Worm (Caenorhabditis elegans) whole organism, mixed stage, embryonic: ENCODE measurements around the gene srlf-31.

Source experiments
- bed-3 ChIP-seq: fragments of 200-800 bp; sonication (Bioruptor generic); optimal IDR thresholded peaks from 3 replicates; lab custom pipeline; 2018; ENCODE audit warnings: mild to moderate bottlenecking, missing genetic modification characterization, moderate library complexity, missing compliant biosample characterization
- blmp-1 ChIP-seq: fragments of 150-350 bp; optimal IDR thresholded peaks from 2 replicates; lab custom pipeline; 2014; ENCODE audit warnings: missing biosample characterization, missing genetic modification characterization
- ceh-39 ChIP-seq: fragments of 150-350 bp; optimal IDR thresholded peaks from 2 replicates; lab custom pipeline; 2014; ENCODE audit warnings: missing biosample characterization, missing genetic modification characterization
- ceh-43 ChIP-seq: fragments of 200-800 bp; sonication (Bioruptor generic); optimal IDR thresholded peaks from 2 replicates; lab custom pipeline; 2018; ENCODE audit warnings: mild to moderate bottlenecking, missing genetic modification characterization, moderate library complexity, missing compliant biosample characterization
- ceh-83 ChIP-seq: fragments of 200-800 bp; sonication (Bioruptor generic); optimal IDR thresholded peaks from 2 replicates; lab custom pipeline; 2018; ENCODE audit warnings: mild to moderate bottlenecking, missing genetic modification characterization, missing compliant biosample characterization
- ces-1 ChIP-seq: fragments of 150-350 bp; optimal IDR thresholded peaks from 2 replicates; lab custom pipeline; 2014; ENCODE audit warnings: missing biosample characterization, missing genetic modification reagents, missing genetic modification characterization
- cnd-1 ChIP-seq: fragments of 200-800 bp; sonication (Bioruptor generic); optimal IDR thresholded peaks from 2 replicates; lab custom pipeline; 2018; ENCODE audit warnings: mild to moderate bottlenecking, missing genetic modification characterization, missing compliant biosample characterization
- drap-1 ChIP-seq: fragments of 200-800 bp; sonication (Bioruptor generic); optimal IDR thresholded peaks from 3 replicates; lab custom pipeline; 2018; ENCODE audit warnings: mild to moderate bottlenecking, missing genetic modification characterization, missing compliant biosample characterization
- elt-1 ChIP-seq: sonication (generic microtip); optimal IDR thresholded peaks from 2 replicates; lab custom pipeline; 2017; ENCODE audit warnings: missing genetic modification characterization, mild to moderate bottlenecking, missing compliant biosample characterization, antibody characterized with exemption, moderate library complexity, borderline replicate concordance; ENCODE audit not compliant: insufficient read depth
- elt-3 ChIP-seq: fragments of 150-350 bp; optimal IDR thresholded peaks from 2 replicates; lab custom pipeline; 2014; ENCODE audit warnings: missing biosample characterization, missing genetic modification characterization
- flh-1 ChIP-seq: fragments of 200-800 bp; sonication (Bioruptor generic); optimal IDR thresholded peaks from 2 replicates; lab custom pipeline; 2018; ENCODE audit warnings: mild to moderate bottlenecking, missing genetic modification characterization, moderate library complexity, missing compliant biosample characterization
- ham-2 ChIP-seq: fragments of 200-800 bp; sonication (Bioruptor generic); optimal IDR thresholded peaks from 2 replicates; lab custom pipeline; 2018; ENCODE audit warnings: mild to moderate bottlenecking, missing genetic modification characterization, missing compliant biosample characterization
- hlh-1 ChIP-seq: fragments of 150-350 bp; optimal IDR thresholded peaks from 2 replicates; lab custom pipeline; 2014; ENCODE audit warnings: missing biosample characterization, missing genetic modification reagents, missing genetic modification characterization
- lin-13 ChIP-seq: fragments of 150-350 bp; optimal IDR thresholded peaks from 2 replicates; lab custom pipeline; 2014; ENCODE audit warnings: missing biosample characterization, missing genetic modification characterization
- lin-32 ChIP-seq: fragments of 200-800 bp; sonication (Bioruptor generic); optimal IDR thresholded peaks from 2 replicates; lab custom pipeline; 2018; ENCODE audit warnings: mild to moderate bottlenecking, missing genetic modification characterization, missing compliant biosample characterization
- lsy-2 ChIP-seq: fragments of 150-350 bp; optimal IDR thresholded peaks from 2 replicates; lab custom pipeline; 2014; ENCODE audit warnings: missing biosample characterization, missing genetic modification characterization
- mab-5 ChIP-seq: fragments of 150-350 bp; optimal IDR thresholded peaks from 2 replicates; lab custom pipeline; 2014; ENCODE audit warnings: missing biosample characterization, missing genetic modification characterization
- mep-1 ChIP-seq: fragments of 150-350 bp; optimal IDR thresholded peaks from 2 replicates; lab custom pipeline; 2017; ENCODE audit warnings: missing biosample characterization, missing genetic modification reagents, missing genetic modification characterization, inconsistent platforms
- mls-2 ChIP-seq: sonication (generic microtip); optimal IDR thresholded peaks from 2 replicates; lab custom pipeline; 2016; ENCODE audit warnings: mild to moderate bottlenecking, missing genetic modification characterization, moderate library complexity, missing compliant biosample characterization
- nhr-12 ChIP-seq: fragments of 150-350 bp; optimal IDR thresholded peaks from 2 replicates; lab custom pipeline; 2014; ENCODE audit warnings: missing biosample characterization, missing genetic modification characterization
- nhr-237 ChIP-seq: fragments of 150-350 bp; optimal IDR thresholded peaks from 2 replicates; lab custom pipeline; 2014; ENCODE audit warnings: missing biosample characterization, missing genetic modification characterization
- nhr-28 ChIP-seq: fragments of 150-350 bp; optimal IDR thresholded peaks from 2 replicates; lab custom pipeline; 2014; ENCODE audit warnings: missing biosample characterization, missing genetic modification characterization
- nhr-76 ChIP-seq: sonication (generic microtip); optimal IDR thresholded peaks from 2 replicates; lab custom pipeline; 2017; ENCODE audit warnings: missing biosample characterization, missing genetic modification characterization
- pha-4 ChIP-seq: fragments of 150-350 bp; optimal IDR thresholded peaks from 2 replicates; lab custom pipeline; 2018; ENCODE audit warnings: missing biosample characterization, missing genetic modification reagents, missing genetic modification characterization
- sem-2 ChIP-seq: fragments of 200-800 bp; sonication (Bioruptor generic); optimal IDR thresholded peaks from 2 replicates; lab custom pipeline; 2018; ENCODE audit warnings: mild to moderate bottlenecking, missing genetic modification characterization, missing compliant biosample characterization
- snpc-4 ChIP-seq: fragments of 150-350 bp; optimal IDR thresholded peaks from 2 replicates; lab custom pipeline; 2014; ENCODE audit warnings: missing biosample characterization, missing genetic modification characterization
- sptf-1 ChIP-seq: sonication (generic microtip); optimal IDR thresholded peaks from 2 replicates; lab custom pipeline; 2017; ENCODE audit warnings: mild to moderate bottlenecking, missing genetic modification characterization, moderate library complexity, missing compliant biosample characterization
- tbx-8 ChIP-seq: fragments of 200-800 bp; sonication (Bioruptor generic); optimal IDR thresholded peaks from 2 replicates; lab custom pipeline; 2018; ENCODE audit warnings: mild to moderate bottlenecking, missing genetic modification characterization, moderate library complexity, missing compliant biosample characterization
- unc-39 ChIP-seq: fragments of 150-350 bp; optimal IDR thresholded peaks from 2 replicates; lab custom pipeline; 2014; ENCODE audit warnings: missing biosample characterization, missing genetic modification characterization
- unc-62 ChIP-seq: fragments of 150-350 bp; optimal IDR thresholded peaks from 2 replicates; lab custom pipeline; 2014; ENCODE audit warnings: missing biosample characterization, missing genetic modification reagents, missing genetic modification characterization
- zip-8 ChIP-seq: fragments of 150-350 bp; optimal IDR thresholded peaks from 2 replicates; lab custom pipeline; 2014; ENCODE audit warnings: missing biosample characterization, missing genetic modification characterization
- ztf-11 ChIP-seq: fragments of 150-350 bp; optimal IDR thresholded peaks from 2 replicates; lab custom pipeline; 2014; ENCODE audit warnings: missing biosample characterization, missing genetic modification characterization

srlf-31 gene

ce11 chrIV:11959573-11959972 is 36.6 kb upstream of the srlf-31 start, which contains the start of gene tgt-1:
Gene tgt-1, minus strand, starts transcription at chrIV:11959804.
- TF ChIP-seq ztf-11 (tag; lab: Kevin White, UChicago) (no peak), elt-1 (tag; lab: Kevin White, UChicago) (no peak), nhr-237 (no peak), mls-2 (tag; lab: Kevin White, UChicago) (no peak), lin-32 (no peak), tbx-8 (no peak), unc-62 (GFP tag; lab: Kevin White, UChicago) (no peak), bed-3 (no peak), hlh-1 (no peak), lin-13 (tag; lab: Kevin White, UChicago) (no peak), blmp-1 (tag; lab: Kevin White, UChicago) (no peak), drap-1 (GFP tag; lab: Kevin White, UChicago) (no peak)
- TF ChIP-seq, all 35 proteins: peak for 0

DNA sequence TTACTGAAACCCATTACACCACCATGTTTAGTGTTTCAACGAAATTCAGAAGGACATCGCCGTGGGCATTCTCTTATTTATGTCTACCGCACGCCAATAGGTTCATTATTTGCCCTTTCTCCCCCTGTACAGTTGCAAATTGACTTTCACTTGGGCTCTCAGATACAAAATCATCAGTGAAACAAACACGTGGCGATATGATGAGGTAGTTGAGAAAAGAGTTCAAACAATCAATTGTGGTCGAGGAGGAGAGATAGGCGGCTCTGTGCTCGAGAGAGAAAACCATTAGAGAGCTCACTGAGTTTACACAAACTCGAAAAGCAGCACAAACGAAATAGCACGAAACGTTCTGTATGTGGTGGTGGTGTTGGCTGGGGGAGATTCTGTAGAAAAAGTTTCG is 34.1 kb upstream of the srlf-31 start:
- TF ChIP-seq ceh-43 (no peak), snpc-4 (no peak), mep-1 (tag; lab: Kevin White, UChicago) (no peak), ces-1 (GFP tag; lab: Kevin White, UChicago) (no peak), lin-13 (tag; lab: Kevin White, UChicago) (no peak), nhr-237 (no peak), hlh-1 (peak; percentile 25)

DNA sequence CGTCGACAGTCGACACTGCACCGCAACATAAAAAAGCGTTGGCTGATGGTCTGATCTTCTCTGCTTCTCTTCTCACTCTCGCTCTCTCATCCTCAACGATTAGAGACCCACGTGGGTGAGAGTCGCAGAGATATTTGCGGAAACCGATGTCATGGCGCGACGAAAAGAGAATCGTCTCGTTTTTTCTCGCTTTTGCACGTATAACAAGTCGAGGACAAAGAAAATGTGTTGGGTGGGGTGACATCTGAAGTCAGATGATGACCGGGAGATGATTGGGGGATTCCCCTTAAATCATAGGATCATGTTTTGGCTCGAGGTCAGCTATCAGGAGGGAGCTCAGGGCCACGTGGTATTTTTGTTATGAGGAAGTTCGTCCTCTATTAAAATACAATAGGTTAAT is 33.4 kb upstream of the srlf-31 start:
- no peak for TF ChIP-seq nhr-28 (tag; lab: Kevin White, UChicago)
- TF ChIP-seq pha-4 (tag; lab: Kevin White, UChicago), result no peak
- no peak for TF ChIP-seq nhr-76 (tag; lab: Kevin White, UChicago)
- TF ChIP-seq unc-39 (tag; lab: Kevin White, UChicago), result no peak
- no peak for TF ChIP-seq zip-8 (tag; lab: Kevin White, UChicago)
- TF ChIP-seq nhr-12 (tag; lab: Kevin White, UChicago), result no peak
- TF ChIP-seq lsy-2, result no peak
- no peak for TF ChIP-seq sptf-1 (tag; lab: Kevin White, UChicago)
- no peak for TF ChIP-seq nhr-237
- TF ChIP-seq ceh-39 (tag; lab: Kevin White, UChicago), result no peak
- TF ChIP-seq unc-62 (GFP tag; lab: Kevin White, UChicago), result no peak
- no peak for TF ChIP-seq mep-1 (tag; lab: Kevin White, UChicago)
- no peak for TF ChIP-seq mab-5 (tag; lab: Kevin White, UChicago)
- TF ChIP-seq sem-2 (GFP tag; lab: Kevin White, UChicago), result no peak
- no peak for TF ChIP-seq ceh-83
- no peak for TF ChIP-seq cnd-1 (tag; lab: Kevin White, UChicago)
- TF ChIP-seq elt-3 (tag; lab: Kevin White, UChicago), result no peak
- TF ChIP-seq, all 35 proteins: peak for 0

- TF ChIP-seq unc-39 (tag; lab: Kevin White, UChicago) (no peak), lsy-2 (no peak)
These were observed 32.6 kb upstream of the srlf-31 start for ce11 chrIV:11955592-11955991.

ce11 chrIV:11952612-11953299 is 29.8 kb upstream of the srlf-31 start, which contains the start of gene gdh-1:
Gene gdh-1, plus strand, starts transcription at chrIV:11953249.
- TF ChIP-seq lsy-2 (no peak), unc-39 (tag; lab: Kevin White, UChicago) (no peak), snpc-4 (no peak), flh-1 (GFP tag; lab: Kevin White, UChicago) (no peak), drap-1 (GFP tag; lab: Kevin White, UChicago) (no peak), mls-2 (tag; lab: Kevin White, UChicago) (no peak), ceh-43 (no peak), ceh-39 (tag; lab: Kevin White, UChicago) (no peak), mep-1 (tag; lab: Kevin White, UChicago) (no peak), nhr-237 (no peak), unc-62 (GFP tag; lab: Kevin White, UChicago) (no peak), nhr-28 (tag; lab: Kevin White, UChicago) (no peak), bed-3 (no peak), ham-2 (GFP tag; lab: Kevin White, UChicago) (no peak), zip-8 (tag; lab: Kevin White, UChicago) (no peak), nhr-76 (tag; lab: Kevin White, UChicago) (no peak)
